Fruit fly (Drosophila melanogaster) Kc167 (cell line): ENCODE data around the gene Grp170.

Experiments used
- Myc ChIP-seq: fragments of >200 bp; optimal IDR thresholded peaks from 2 replicates; lab custom pipeline; 2017; ENCODE audit warnings: missing external identifiers
- Sin3A ChIP-seq: fragments of >200 bp; optimal IDR thresholded peaks from 2 replicates; lab custom pipeline; 2018; ENCODE audit warnings: missing external identifiers
- h ChIP-seq: fragments of >200 bp; optimal IDR thresholded peaks from 3 replicates; lab custom pipeline; 2018; ENCODE audit warnings: missing external identifiers
- insv ChIP-seq: fragments of >200 bp; optimal IDR thresholded peaks from 3 replicates; lab custom pipeline; 2018; ENCODE audit warnings: missing external identifiers
- psq ChIP-seq: fragments of >200 bp; optimal IDR thresholded peaks from 2 replicates; lab custom pipeline; 2017; ENCODE audit warnings: missing external identifiers

DNA sequence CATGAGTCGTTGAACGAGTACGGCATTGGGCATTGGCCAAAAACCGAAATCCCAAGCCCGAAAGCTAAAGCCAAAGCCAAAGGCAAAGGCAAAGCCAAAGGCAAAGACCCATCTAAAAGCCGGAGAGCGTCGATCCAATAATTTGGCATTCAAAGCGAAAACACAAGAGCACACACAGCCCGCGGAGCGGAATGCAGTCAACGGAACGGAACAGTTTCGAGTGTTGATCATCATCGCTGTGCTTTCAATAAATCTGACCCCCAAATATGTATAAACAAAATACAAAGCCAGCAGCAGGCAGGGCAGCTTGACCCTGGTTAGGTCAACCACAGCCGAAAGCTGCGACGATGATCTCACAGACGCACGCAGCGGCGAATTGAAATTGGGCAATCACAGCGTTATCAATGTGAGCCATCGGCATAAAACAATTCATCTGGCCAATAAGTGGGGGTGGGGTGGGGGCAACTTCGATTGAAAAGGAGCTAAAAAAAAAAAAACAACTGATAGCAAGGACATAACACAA lies 4.0 kb upstream of the Grp170 start:
- no peak for TF ChIP-seq psq (lab: Kevin White, UChicago)
- TF ChIP-seq insv, result no peak
- no peak for TF ChIP-seq h (lab: Kevin White, UChicago)
- no peak for TF ChIP-seq Sin3A (lab: Kevin White, UChicago)
- TF ChIP-seq Myc (lab: Kevin White, UChicago), result no peak
